Fruit fly (Drosophila melanogaster): ENCODE measurements around the gene CG42831.

Gene CG42831

dm6 chr3L:10855419-10856213 lies 41.0 kb downstream of the CG42831 start (continued):
- TF ChIP-seq zfh2 (GFP tag; optimal IDR thresholded peaks at IDR 0.05) (no peak), CG2875 (GFP tag; optimal IDR thresholded peaks at IDR 0.05) (peak; percentile 84), CG6175 (GFP tag; IDR thresholded peaks at IDR 0.05) (no peak), Hr39 (optimal IDR thresholded peaks at IDR 0.05) (no peak), CG16813 (GFP tag; IDR thresholded peaks at IDR 0.05; ENCODE audit: partially characterized antibody) (no peak), CG31365 (tag; optimal IDR thresholded peaks at IDR 0.05) (no peak), shn (GFP tag; optimal IDR thresholded peaks at IDR 0.05) (no peak), tgo (GFP tag; IDR thresholded peaks at IDR 0.05) (peak; percentile 89), CG8290 (GFP tag; optimal IDR thresholded peaks at IDR 0.05) (peak; percentile 59), CG8290 (tag; optimal IDR thresholded peaks at IDR 0.05) (peak; percentile 13 to 27), gro (GFP tag; optimal IDR thresholded peaks at IDR 0.05) (no peak), CG10565 (GFP tag; optimal IDR thresholded peaks at IDR 0.05) (peak; percentile 31), insv (GFP tag; optimal IDR thresholded peaks at IDR 0.05) (peak in 1 of 2 experiments; percentile 14), scrt (GFP tag; optimal IDR thresholded peaks at IDR 0.05) (peak; percentile 79), kni (GFP tag; optimal IDR thresholded peaks at IDR 0.05) (peak; percentile 5), gce (GFP tag; IDR thresholded peaks at IDR 0.05) (peak; percentile 77; the same call in 2 of the 3 replicates), jigr1 (GFP tag; IDR thresholded peaks at IDR 0.05) (peak; percentile 70; the same call in 2 of the 3 replicates), so (GFP tag; IDR thresholded peaks at IDR 0.05) (peak; percentile 89; the same call in 2 of the 3 replicates), CG2712 (tag; optimal IDR thresholded peaks at IDR 0.05) (peak; percentile 95), Med (GFP tag) (peak; percentile 59), CG4282 (GFP tag; optimal IDR thresholded peaks at IDR 0.05) (no peak), CrebB (tag; optimal IDR thresholded peaks at IDR 0.05) (peak; percentile 71), Aef1 (GFP tag; IDR thresholded peaks at IDR 0.05) (peak; percentile 85), sc (optimal IDR thresholded peaks at IDR 0.05) (no peak), sc (GFP tag; optimal IDR thresholded peaks at IDR 0.05) (peak; percentile 81), Sox100B (GFP tag; optimal IDR thresholded peaks at IDR 0.05) (peak; percentile 90), NC2β (GFP tag; optimal IDR thresholded peaks at IDR 0.05) (no peak), Abd-B (GFP tag; optimal IDR thresholded peaks at IDR 0.05) (peak; percentile 84), chinmo (GFP tag; IDR thresholded peaks at IDR 0.05; ENCODE audit: partially characterized antibody) (peak; percentile 64; the same call in 2 of the 4 replicates), Ets97D (GFP tag; optimal IDR thresholded peaks at IDR 0.05) (no peak), C15 (GFP tag; IDR thresholded peaks at IDR 0.05) (peak; percentile 49; the same call in 1 of the 3 replicates), Max (GFP tag; optimal IDR thresholded peaks at IDR 0.05) (peak; percentile 32), Sox102F (GFP tag; optimal IDR thresholded peaks at IDR 0.05) (peak; percentile 87), CG6654 (GFP tag; optimal IDR thresholded peaks at IDR 0.05) (peak; percentile 68), CG17361 (GFP tag; IDR thresholded peaks at IDR 0.05) (peak; percentile 90), Six4 (GFP tag; optimal IDR thresholded peaks at IDR 0.05) (peak; percentile 80), ERR (GFP tag; optimal IDR thresholded peaks at IDR 0.05) (no peak), MBD-R2 (GFP tag; IDR thresholded peaks at IDR 0.05) (peak; percentile 50; the same call in 1 of the 2 replicates), Atf3 (GFP tag; optimal IDR thresholded peaks at IDR 0.05) (no peak), en (GFP tag; optimal IDR thresholded peaks at IDR 0.05) (no peak), lmd (GFP tag; IDR thresholded peaks at IDR 0.05) (peak; percentile 89), CG10274 (GFP tag; optimal IDR thresholded peaks at IDR 0.05) (peak; percentile 61), CG10366 (GFP tag; IDR thresholded peaks at IDR 0.05) (peak; percentile 79), CG8765 (GFP tag; IDR thresholded peaks at IDR 0.05) (peak; percentile 85), sna (GFP tag; IDR thresholded peaks at IDR 0.05; ENCODE audit: partially characterized antibody) (no peak), ttk (GFP tag; IDR thresholded peaks at IDR 0.05) (peak; percentile 82), CG1233 (GFP tag; optimal IDR thresholded peaks at IDR 0.05) (peak; percentile 85), Nf-YB (GFP tag; optimal IDR thresholded peaks at IDR 0.05) (peak; percentile 73), H2.0 (GFP tag; IDR thresholded peaks at IDR 0.05) (peak; percentile 72), CG9727 (GFP tag; optimal IDR thresholded peaks at IDR 0.05) (peak; percentile 94)

Measured in whole organism, embryonic.